Fruit fly (Drosophila melanogaster) whole organism, embryonic: ENCODE measurements around the gene Nepl3.

ENCODE experiments used
- Abd-B ChIP-seq: fragments of 200-800 bp; sonication (Bioruptor generic); optimal IDR thresholded peaks from 2 replicates; lab custom pipeline; 2018; ENCODE audit warnings: missing biosample characterization, mild to moderate bottlenecking, missing genetic modification characterization, moderate library complexity
- Adf1 ChIP-seq: fragments of 200-800 bp; sonication (Bioruptor generic); IDR thresholded peaks from 2 replicates; pipeline ENCODE4 v1.3.6; 2022; ENCODE audit warnings: missing biosample characterization, missing genetic modification characterization
- Antp ChIP-seq: fragments of 200-800 bp; sonication (Bioruptor generic); optimal IDR thresholded peaks from 3 replicates; lab custom pipeline; 2016; ENCODE audit warnings: missing biosample characterization, missing genetic modification characterization
- Bdp1 ChIP-seq: fragments of 200-800 bp; sonication (Bioruptor generic); optimal IDR thresholded peaks from 3 replicates; lab custom pipeline; 2016; ENCODE audit warnings: missing biosample characterization, missing genetic modification characterization
- CG1024 ChIP-seq: fragments of 200-800 bp; sonication (Bioruptor generic); IDR thresholded peaks from 2 replicates; pipeline ENCODE4 v1.3.6; 2022; ENCODE audit warnings: missing biosample characterization, missing genetic modification characterization
- CG10565 ChIP-seq: fragments of 200-800 bp; sonication (Bioruptor generic); optimal IDR thresholded peaks from 3 replicates; lab custom pipeline; 2016; ENCODE audit warnings: missing biosample characterization, mild to moderate bottlenecking, missing genetic modification characterization
- CG12299 ChIP-seq: fragments of 200-800 bp; sonication (Bioruptor generic); optimal IDR thresholded peaks from 2 replicates; lab custom pipeline; 2018; ENCODE audit warnings: missing biosample characterization, mild to moderate bottlenecking, missing genetic modification characterization
- CG12659 ChIP-seq: fragments of 200-800 bp; sonication (Bioruptor generic); optimal IDR thresholded peaks from 3 replicates; lab custom pipeline; 2017; ENCODE audit warnings: mild to moderate bottlenecking, missing biosample characterization, missing genetic modification reagents, missing genetic modification characterization
- CG13624 ChIP-seq: fragments of 200-800 bp; sonication (Bioruptor generic); optimal IDR thresholded peaks from 2 replicates; lab custom pipeline; 2016; ENCODE audit warnings: missing biosample characterization, missing genetic modification characterization
- CG14050 ChIP-seq: fragments of 200-800 bp; sonication (Bioruptor generic); IDR thresholded peaks from 3 replicates; pipeline ENCODE4 v1.3.6; 2022; ENCODE audit warnings: missing biosample characterization, missing genetic modification characterization
- CG14441 ChIP-seq: fragments of 200-800 bp; sonication (Bioruptor generic); IDR thresholded peaks from 2 replicates; pipeline ENCODE4 v1.3.6; 2022; ENCODE audit warnings: missing biosample characterization, missing genetic modification characterization
- CG1529 ChIP-seq: fragments of 200-800 bp; sonication (Bioruptor generic); optimal IDR thresholded peaks from 3 replicates; lab custom pipeline; 2018; ENCODE audit warnings: missing biosample characterization, missing genetic modification characterization
- CG16779 ChIP-seq: fragments of 200-800 bp; sonication (Bioruptor generic); IDR thresholded peaks from 2 replicates; pipeline ENCODE4 v1.3.6; 2022; ENCODE audit warnings: missing biosample characterization, missing genetic modification characterization
- CG16815 ChIP-seq: fragments of 200-800 bp; sonication (Bioruptor generic); optimal IDR thresholded peaks from 3 replicates; lab custom pipeline; 2017; ENCODE audit warnings: missing biosample characterization, mild to moderate bottlenecking, missing genetic modification characterization
- CG17186 ChIP-seq: fragments of 200-800 bp; sonication (Bioruptor generic); optimal IDR thresholded peaks from 3 replicates; lab custom pipeline; 2017; ENCODE audit warnings: missing biosample characterization, missing genetic modification reagents, missing genetic modification characterization
- CG17568 ChIP-seq: fragments of 200-800 bp; sonication (Bioruptor generic); optimal IDR thresholded peaks from 2 replicates; lab custom pipeline; 2018; ENCODE audit warnings: missing biosample characterization, mild to moderate bottlenecking, missing genetic modification characterization, moderate library complexity
- CG17612 ChIP-seq: fragments of 200-800 bp; sonication (Bioruptor generic); IDR thresholded peaks from 2 replicates; pipeline ENCODE4 v1.3.6; 2022; ENCODE audit warnings: missing biosample characterization, missing genetic modification characterization
- CG1792 ChIP-seq: fragments of 200-800 bp; sonication (Bioruptor generic); optimal IDR thresholded peaks from 2 replicates; lab custom pipeline; 2016; ENCODE audit warnings: missing biosample characterization, missing genetic modification characterization
- CG18011 ChIP-seq: fragments of 200-800 bp; sonication (Bioruptor generic); optimal IDR thresholded peaks from 2 replicates; lab custom pipeline; 2017; ENCODE audit warnings: missing biosample characterization, missing genetic modification characterization, mild to moderate bottlenecking, moderate library complexity, missing genotype
- CG18262 ChIP-seq: fragments of 200-800 bp; optimal IDR thresholded peaks from 3 replicates; lab custom pipeline; 2019; ENCODE audit warnings: missing biosample characterization, mild to moderate bottlenecking, missing genetic modification characterization, moderate library complexity
- CG2875 ChIP-seq: fragments of 200-800 bp; sonication (Bioruptor generic); optimal IDR thresholded peaks from 2 replicates; lab custom pipeline; 2017; ENCODE audit warnings: missing biosample characterization, mild to moderate bottlenecking, missing genetic modification characterization, missing genetic modification reagents
- CG3407 ChIP-seq: fragments of 200-800 bp; sonication (Bioruptor generic); optimal IDR thresholded peaks from 2 replicates; lab custom pipeline; 2018; ENCODE audit warnings: missing biosample characterization, mild to moderate bottlenecking, missing genetic modification characterization
- CG7786 ChIP-seq: fragments of 200-800 bp; sonication (Bioruptor generic); optimal IDR thresholded peaks from 2 replicates; lab custom pipeline; 2016; ENCODE audit warnings: missing biosample characterization, missing genetic modification characterization
- CG8089 ChIP-seq: fragments of 200-800 bp; sonication (Bioruptor generic); optimal IDR thresholded peaks from 3 replicates; lab custom pipeline; 2016; ENCODE audit warnings: missing biosample characterization, missing genetic modification characterization
- CG8290 ChIP-seq, 3 experiments: fragments of 200-800 bp; sonication (Bioruptor generic); optimal IDR thresholded peaks; 2 replicates each; lab custom pipeline; 2016 to 2019; ENCODE audit warnings: missing biosample characterization in 3 of 3, missing genetic modification characterization in 3 of 3, mild to moderate bottlenecking in 2 of 3, moderate library complexity in 1 of 3
- CG8359 ChIP-seq: fragments of 200-800 bp; sonication (Bioruptor generic); optimal IDR thresholded peaks from 2 replicates; lab custom pipeline; 2017; ENCODE audit warnings: missing biosample characterization, mild to moderate bottlenecking, missing genetic modification characterization, borderline replicate concordance
- CkIIα-i1 ChIP-seq: fragments of 200-800 bp; sonication (Bioruptor generic); IDR thresholded peaks from 2 replicates; pipeline ENCODE4 v1.3.6; 2022; ENCODE audit warnings: missing biosample characterization, missing genetic modification characterization
- Dip2 ChIP-seq: fragments of 200-800 bp; sonication (Bioruptor generic); IDR thresholded peaks from 2 replicates; pipeline ENCODE4 v1.3.6; 2022; ENCODE audit warnings: missing biosample characterization, missing genetic modification characterization
- GATAe ChIP-seq: fragments of 200-800 bp; sonication (Bioruptor generic); conservative IDR thresholded peaks from 2 replicates; pipeline ENCODE4 v1.3.6; 2022; ENCODE audit warnings: missing biosample characterization, missing genetic modification characterization
- Hr39 ChIP-seq: fragments of >200 bp; optimal IDR thresholded peaks from 2 replicates; lab custom pipeline; 2017
- Mes4 ChIP-seq: fragments of 200-800 bp; sonication (Bioruptor generic); optimal IDR thresholded peaks from 2 replicates; lab custom pipeline; 2016; ENCODE audit warnings: missing biosample characterization, missing genetic modification characterization
- NK7.1 ChIP-seq: fragments of 200-800 bp; sonication (Bioruptor generic); optimal IDR thresholded peaks from 3 replicates; lab custom pipeline; 2016; ENCODE audit warnings: missing biosample characterization, missing genetic modification characterization
- Xbp1 ChIP-seq: fragments of 200-800 bp; sonication (Bioruptor generic); optimal IDR thresholded peaks from 3 replicates; lab custom pipeline; 2016; ENCODE audit warnings: missing biosample characterization, mild to moderate bottlenecking, missing genetic modification characterization
- al ChIP-seq: fragments of 200-800 bp; sonication (Bioruptor generic); IDR thresholded peaks from 2 replicates; pipeline ENCODE4 v1.3.6; 2022; ENCODE audit warnings: missing biosample characterization, missing genetic modification characterization
- br ChIP-seq: fragments of >200 bp; optimal IDR thresholded peaks from 2 replicates; lab custom pipeline; 2017
- dan ChIP-seq: fragments of 200-800 bp; sonication (Bioruptor generic); IDR thresholded peaks from 2 replicates; pipeline ENCODE4 v1.3.6; 2022; ENCODE audit warnings: missing biosample characterization, missing genetic modification characterization
- dati ChIP-seq: fragments of 200-800 bp; sonication (Bioruptor generic); IDR thresholded peaks from 2 replicates; pipeline ENCODE4 v1.3.6; 2022; ENCODE audit warnings: missing biosample characterization, missing genetic modification characterization
- dmrt99B ChIP-seq: fragments of 200-800 bp; sonication (Bioruptor generic); optimal IDR thresholded peaks from 2 replicates; lab custom pipeline; 2018; ENCODE audit warnings: missing biosample characterization, mild to moderate bottlenecking, missing genetic modification characterization, moderate library complexity
- ems ChIP-seq: fragments of 200-800 bp; sonication (Bioruptor generic); optimal IDR thresholded peaks from 3 replicates; lab custom pipeline; 2016; ENCODE audit warnings: missing biosample characterization, missing genetic modification characterization
- her ChIP-seq: fragments of 200-800 bp; sonication (Bioruptor generic); optimal IDR thresholded peaks from 2 replicates; lab custom pipeline; 2016; ENCODE audit warnings: missing biosample characterization, missing genetic modification characterization
- hkb ChIP-seq, 2 experiments: fragments of 200-800 bp in 1 of 2; fragments of >200 bp in 1 of 2; sonication (Bioruptor generic) in 1 of 2; IDR thresholded peaks in 1 of 2; optimal IDR thresholded peaks in 1 of 2; 2 replicates each; pipeline versions ENCODE4 v1.3.6 to Lab custom; 2017 to 2022; ENCODE audit warnings: missing biosample characterization in 1 of 2, missing genetic modification characterization in 1 of 2
- ind ChIP-seq: fragments of 200-800 bp; sonication (Bioruptor generic); optimal IDR thresholded peaks from 3 replicates; lab custom pipeline; 2016; ENCODE audit warnings: missing biosample characterization, missing genetic modification characterization
- nerfin-1 ChIP-seq: fragments of 200-800 bp; sonication (Bioruptor generic); optimal IDR thresholded peaks from 3 replicates; lab custom pipeline; 2019; ENCODE audit warnings: missing biosample characterization, mild to moderate bottlenecking, missing genetic modification characterization, moderate library complexity
- pfk ChIP-seq: fragments of 200-800 bp; sonication (Bioruptor generic); optimal IDR thresholded peaks from 2 replicates; lab custom pipeline; 2018; ENCODE audit warnings: missing biosample characterization, mild to moderate bottlenecking, missing genetic modification characterization, moderate library complexity
- sd ChIP-seq: fragments of 200-800 bp; sonication (Bioruptor generic); optimal IDR thresholded peaks from 3 replicates; lab custom pipeline; 2018; ENCODE audit warnings: missing biosample characterization, mild to moderate bottlenecking, missing genetic modification characterization, moderate library complexity
- sob ChIP-seq: fragments of 200-800 bp; sonication (Bioruptor generic); IDR thresholded peaks from 2 replicates; pipeline ENCODE4 v1.3.6; 2022; ENCODE audit warnings: missing biosample characterization, missing genetic modification characterization
- sr ChIP-seq: fragments of 200-800 bp; sonication (Bioruptor generic); IDR thresholded peaks from 3 replicates; pipeline ENCODE4 v1.3.6; 2022; ENCODE audit warnings: missing biosample characterization, missing genetic modification characterization
- tio ChIP-seq: fragments of 200-800 bp; sonication (Bioruptor generic); optimal IDR thresholded peaks from 2 replicates; lab custom pipeline; 2017; ENCODE audit warnings: missing biosample characterization, missing genetic modification characterization, inconsistent platforms
- trh ChIP-seq: fragments of 200-800 bp; sonication (Bioruptor generic); optimal IDR thresholded peaks from 2 replicates; lab custom pipeline; 2016; ENCODE audit warnings: missing biosample characterization, missing genetic modification characterization
- twi ChIP-seq: fragments of 200-800 bp; optimal IDR thresholded peaks from 2 replicates; lab custom pipeline; 2019; ENCODE audit warnings: missing biosample characterization, mild to moderate bottlenecking, missing genetic modification characterization, moderate library complexity
- zf30C ChIP-seq: fragments of 200-800 bp; sonication (Bioruptor generic); optimal IDR thresholded peaks from 3 replicates; lab custom pipeline; 2018; ENCODE audit warnings: missing biosample characterization, mild to moderate bottlenecking, missing genetic modification characterization

Gene Nepl3

dm6 chr2L:5010784-5011260, 47.2 kb downstream of the Nepl3 start, which contains the start of the genes CG31917, Tfb5 and SelT (continued):
- TF ChIP-seq CG18011 (GFP tag; lab: Kevin White, UChicago) (no peak), CG10565 (GFP tag; lab: Kevin White, UChicago) (no peak), twi (tag; lab: Kevin White, UChicago) (peak; percentile 50), sr (GFP tag; lab: Robert Waterston, UW) (no peak), CG12299 (peak; percentile 59), br (lab: Kevin White, UChicago) (no peak), CG1024 (peak; percentile 34; the same call in 1 of the 2 replicates), Dip2 (no peak), CG7786 (GFP tag; lab: Kevin White, UChicago) (peak; percentile 39), Xbp1 (peak; percentile 65), CG8290 (GFP tag; optimal IDR thresholded peaks at IDR 0.05; lab: Kevin White, UChicago) (peak; percentile 64), CG8290 (tag; optimal IDR thresholded peaks at IDR 0.05; lab: Kevin White, UChicago) (no peak), tio (no peak), trh (GFP tag; lab: Kevin White, UChicago) (no peak), sd (tag; lab: Kevin White, UChicago) (peak; percentile 91), CG17568 (GFP tag; lab: Kevin White, UChicago) (no peak), CG17186 (no peak), hkb (optimal IDR thresholded peaks at IDR 0.05; lab: Kevin White, UChicago) (no peak), hkb (GFP tag; IDR thresholded peaks at IDR 0.05; lab: Robert Waterston, UW) (0 out of 2 replicates have a peak, but pooled peaks have one; percentile 15), CG13624 (GFP tag; lab: Kevin White, UChicago) (peak; percentile 82), NK7.1 (GFP tag; lab: Kevin White, UChicago) (no peak), CG8359 (no peak), dmrt99B (tag; lab: Kevin White, UChicago) (no peak), CG16779 (no peak), CG18262 (no peak), sob (GFP tag; lab: Robert Waterston, UW) (peak; percentile 32; the same call in 1 of the 2 replicates), ind (GFP tag; lab: Kevin White, UChicago) (peak; percentile 47), CG3407 (no peak), dati (GFP tag; lab: Robert Waterston, UW) (no peak), Antp (peak; percentile 55), CkIIα-i1 (no peak), GATAe (GFP tag; lab: Robert Waterston, UW) (no peak), CG17612 (GFP tag; lab: Robert Waterston, UW) (no peak), nerfin-1 (peak; percentile 45), Mes4 (GFP tag; lab: Kevin White, UChicago) (no peak), Adf1 (GFP tag; lab: Robert Waterston, UW) (0 out of 2 replicates have a peak, but pooled peaks have one; percentile 31), CG1529 (GFP tag; lab: Kevin White, UChicago) (no peak), CG16815 (GFP tag; lab: Kevin White, UChicago) (no peak), Bdp1 (GFP tag; lab: Kevin White, UChicago) (no peak), al (GFP tag; lab: Robert Waterston, UW) (no peak), pfk (no peak), CG8089 (GFP tag; lab: Kevin White, UChicago) (no peak), CG2875 (GFP tag; lab: Kevin White, UChicago) (no peak), Abd-B (GFP tag; lab: Kevin White, UChicago) (peak; percentile 46), her (GFP tag; lab: Kevin White, UChicago) (peak; percentile 24), dan (no peak), CG1792 (GFP tag; lab: Kevin White, UChicago) (peak; percentile 37), ems (peak; percentile 8), zf30C (GFP tag; lab: Kevin White, UChicago) (no peak), CG14050 (GFP tag; lab: Robert Waterston, UW) (no peak), Hr39 (lab: Kevin White, UChicago) (no peak), CG14441 (GFP tag; lab: Robert Waterston, UW) (no peak), CG12659 (GFP tag; lab: Kevin White, UChicago) (peak; percentile 84)
